Fruit fly (Drosophila melanogaster): ENCODE measurements around the gene EMC6.

EMC6 gene

dm6 chr3R:25004763-25005162 is 20.1 kb downstream of the EMC6 start (continued):
- TF ChIP-seq salr (GFP tag; optimal IDR thresholded peaks at IDR 0.05) (peak in 1 of 2 experiments; percentile 27), CG11762 (GFP tag; optimal IDR thresholded peaks at IDR 0.05; ENCODE audit: insufficient read depth) (peak; percentile 9), CG11902 (GFP tag; optimal IDR thresholded peaks at IDR 0.05) (no peak), CG10669 (GFP tag; optimal IDR thresholded peaks at IDR 0.05) (no peak), Lpt (GFP tag; optimal IDR thresholded peaks at IDR 0.05) (peak; percentile 25), Ets96B (tag; optimal IDR thresholded peaks at IDR 0.05) (no peak), CG34406 (GFP tag; optimal IDR thresholded peaks at IDR 0.05) (peak; percentile 6), CG7368 (GFP tag; optimal IDR thresholded peaks at IDR 0.05) (peak; percentile 1), cyc (GFP tag; optimal IDR thresholded peaks at IDR 0.05) (peak; percentile 30), Met (GFP tag; optimal IDR thresholded peaks at IDR 0.05) (no peak), CG32006 (GFP tag; optimal IDR thresholded peaks at IDR 0.05) (peak; percentile 76), CG16779 (tag; optimal IDR thresholded peaks at IDR 0.05) (no peak), Eip75B (GFP tag; optimal IDR thresholded peaks at IDR 0.05) (no peak), CG8119 (GFP tag; IDR thresholded peaks at IDR 0.05) (peak; percentile 70; the same call in 2 of the 3 replicates), net (GFP tag; optimal IDR thresholded peaks at IDR 0.05) (peak; percentile 39), topi (GFP tag; optimal IDR thresholded peaks at IDR 0.05) (peak; percentile 24), svp (GFP tag) (peak; percentile 50), eg (GFP tag; IDR thresholded peaks at IDR 0.05) (peak; percentile 76)

- TF ChIP-seq ss (GFP tag; optimal IDR thresholded peaks at IDR 0.05) (no peak), spab (GFP tag; optimal IDR thresholded peaks at IDR 0.05) (no peak), Hr38 (GFP tag; optimal IDR thresholded peaks at IDR 0.05) (no peak), pdm3 (GFP tag; optimal IDR thresholded peaks at IDR 0.05) (no peak), CG6163 (GFP tag; IDR thresholded peaks at IDR 0.05) (no peak), esn (GFP tag; optimal IDR thresholded peaks at IDR 0.05) (no peak), fkh (GFP tag; optimal IDR thresholded peaks at IDR 0.05) (peak; percentile 62)
Observed at dm6 chr3R:25004064-25004463, 20.8 kb downstream of the EMC6 start.

DNA sequence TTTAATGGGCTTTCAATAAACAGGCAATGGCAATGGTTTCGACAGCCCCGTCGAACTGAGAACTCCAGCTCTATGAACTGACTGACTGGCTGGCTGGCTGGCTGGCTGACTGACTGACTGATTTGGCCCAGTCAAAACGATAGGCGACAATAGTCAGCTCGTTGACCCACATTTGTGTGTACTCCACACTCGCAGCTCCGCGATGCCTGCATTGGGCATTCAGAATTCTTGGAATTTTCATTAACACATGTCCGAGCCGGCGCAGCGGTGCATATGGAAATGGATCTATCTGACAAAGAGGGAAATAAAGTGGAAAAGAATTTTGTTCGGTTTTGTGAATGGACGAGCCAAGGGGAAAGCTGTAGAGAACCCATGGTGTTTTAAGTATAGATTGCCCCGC is 22.6 kb downstream of the EMC6 start:
- TF ChIP-seq CG11902 (GFP tag; optimal IDR thresholded peaks at IDR 0.05) (no peak), Ets96B (tag; optimal IDR thresholded peaks at IDR 0.05) (no peak), Smox (GFP tag; optimal IDR thresholded peaks at IDR 0.05) (no peak), fd59A (GFP tag; optimal IDR thresholded peaks at IDR 0.05) (no peak)

DNA sequence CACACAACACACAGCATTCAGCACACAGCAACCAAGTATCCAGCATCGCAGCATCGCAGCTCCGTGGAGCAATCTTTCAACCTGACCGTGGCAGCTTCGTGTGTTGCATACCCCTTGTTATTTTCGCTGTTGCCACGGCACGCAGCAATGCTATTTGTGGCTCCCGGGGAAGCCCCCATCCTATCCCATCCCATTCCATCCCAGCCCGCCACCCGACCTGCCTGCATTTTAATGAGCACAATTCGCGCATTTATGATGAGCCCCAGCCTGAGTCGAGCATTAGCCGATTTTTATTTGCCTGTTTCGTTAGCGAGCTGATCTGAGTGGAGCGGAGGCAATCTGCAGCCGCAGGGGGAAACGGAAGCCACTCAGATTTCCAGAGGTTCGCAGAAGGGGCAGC is 25.2 kb downstream of the EMC6 start:
- TF ChIP-seq CG34406 (GFP tag; optimal IDR thresholded peaks at IDR 0.05): no peak
- no peak for TF ChIP-seq CG15336 (GFP tag; IDR thresholded peaks at IDR 0.05)
- no peak for TF ChIP-seq CG8119 (GFP tag; IDR thresholded peaks at IDR 0.05)
- TF ChIP-seq spab (GFP tag; optimal IDR thresholded peaks at IDR 0.05): no peak

DNA sequence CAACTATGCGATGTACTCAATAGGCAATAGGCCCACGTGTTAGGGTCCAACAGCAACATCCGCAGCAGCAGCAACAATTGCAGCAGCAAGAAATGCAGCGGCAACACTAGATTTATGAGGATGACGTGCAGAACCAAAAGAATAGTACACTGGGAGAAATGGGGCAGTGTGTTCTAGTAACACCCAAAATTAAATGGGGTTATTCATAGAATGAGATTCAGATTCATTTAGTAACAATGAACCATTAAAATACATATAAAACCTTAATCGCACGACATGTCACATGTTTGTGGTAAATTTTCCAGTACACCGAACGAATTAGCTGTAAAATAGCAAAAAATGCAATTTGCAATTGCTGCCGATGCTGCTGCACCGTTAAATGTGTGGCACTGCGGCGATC is 27.5 kb downstream of the EMC6 start:
- no peak for TF ChIP-seq CG11902 (GFP tag; optimal IDR thresholded peaks at IDR 0.05)
- TF ChIP-seq Sox15 (GFP tag; optimal IDR thresholded peaks at IDR 0.05): no peak
- peak; percentile 33 for TF ChIP-seq CG32006 (GFP tag; optimal IDR thresholded peaks at IDR 0.05)
- no peak for TF ChIP-seq CG8119 (GFP tag; IDR thresholded peaks at IDR 0.05)

- peak; percentile 64 for TF ChIP-seq Smox (GFP tag; optimal IDR thresholded peaks at IDR 0.05)
- peak; percentile 68 for TF ChIP-seq Hr39 (GFP tag; optimal IDR thresholded peaks at IDR 0.05)
- peak; percentile 57 for TF ChIP-seq topi (GFP tag; optimal IDR thresholded peaks at IDR 0.05)
- TF ChIP-seq Hr4 (GFP tag; optimal IDR thresholded peaks at IDR 0.05): peak; percentile 94
- no peak for TF ChIP-seq ss (GFP tag; optimal IDR thresholded peaks at IDR 0.05)
- TF ChIP-seq CG3032 (tag; optimal IDR thresholded peaks at IDR 0.05): peak; percentile 24
- peak; percentile 63 for TF ChIP-seq CG11294 (GFP tag; IDR thresholded peaks at IDR 0.05)
- TF ChIP-seq CG34406 (GFP tag; optimal IDR thresholded peaks at IDR 0.05): peak; percentile 32
- TF ChIP-seq CG6163 (GFP tag; IDR thresholded peaks at IDR 0.05): peak; percentile 86
- peak; percentile 81 for TF ChIP-seq net (GFP tag; optimal IDR thresholded peaks at IDR 0.05)
- TF ChIP-seq CG4318 (GFP tag; optimal IDR thresholded peaks at IDR 0.05): peak; percentile 86
- no peak for TF ChIP-seq CG9139 (GFP tag; optimal IDR thresholded peaks at IDR 0.05)
- peak; percentile 39 for TF ChIP-seq CG10631 (GFP tag; optimal IDR thresholded peaks at IDR 0.05)
- TF ChIP-seq lz (GFP tag; optimal IDR thresholded peaks at IDR 0.05): peak; percentile 43
- TF ChIP-seq Hr38 (GFP tag; optimal IDR thresholded peaks at IDR 0.05): peak; percentile 66
- peak; percentile 35 for TF ChIP-seq CG8632 (GFP tag; optimal IDR thresholded peaks at IDR 0.05)
- peak; percentile 78 for TF ChIP-seq pdm3 (GFP tag; optimal IDR thresholded peaks at IDR 0.05)
- TF ChIP-seq Lpt (GFP tag; optimal IDR thresholded peaks at IDR 0.05): peak; percentile 87
- TF ChIP-seq CG6276 (GFP tag; optimal IDR thresholded peaks at IDR 0.05): peak; percentile 82
- no peak for TF ChIP-seq CG6854 (GFP tag; optimal IDR thresholded peaks at IDR 0.05)
- TF ChIP-seq fd85E (GFP tag; optimal IDR thresholded peaks at IDR 0.05): no peak
- peak; percentile 91 for TF ChIP-seq CG32006 (GFP tag; optimal IDR thresholded peaks at IDR 0.05)
- peak; percentile 2 for TF ChIP-seq CG10669 (GFP tag; optimal IDR thresholded peaks at IDR 0.05)
- TF ChIP-seq salr (GFP tag; optimal IDR thresholded peaks at IDR 0.05): peak in 1 of 2 experiments; percentile 59
Observed at dm6 chr3R:24996502-24996901, 28.3 kb downstream of the EMC6 start.

All from whole organism, prepupa.